Fruit fly (Drosophila melanogaster): ENCODE data around the gene Rpt3R.

Rpt3R gene

DNA sequence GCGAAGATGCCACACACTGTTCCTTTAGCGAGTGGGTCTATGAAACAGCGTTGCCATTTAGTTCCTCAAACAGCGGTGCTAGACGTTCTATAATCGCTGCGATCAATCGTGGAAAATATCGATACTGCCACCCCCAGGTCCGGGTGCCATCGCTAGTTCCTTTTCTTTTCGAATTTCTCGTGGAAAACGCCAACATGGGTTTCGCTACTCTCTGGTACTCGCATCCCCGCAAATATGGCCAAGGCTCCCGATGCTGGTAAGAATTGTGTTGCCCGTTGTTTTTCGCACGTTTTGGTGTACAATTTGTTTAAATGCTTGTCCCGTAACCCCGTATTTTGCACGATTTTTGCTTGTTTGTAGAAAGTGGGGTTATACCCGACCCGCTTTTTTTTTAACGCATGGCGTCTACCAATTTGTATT lies 21.6 kb upstream of the Rpt3R start, which contains the start of gene RpS29 (continued):
- peak; percentile 43 for TF ChIP-seq CG2875 (GFP tag; optimal IDR thresholded peaks at IDR 0.05)
- peak; percentile 89 for TF ChIP-seq CG34422 (GFP tag; IDR thresholded peaks at IDR 0.05)
- peak; percentile 84 for TF ChIP-seq Mes4 (GFP tag; optimal IDR thresholded peaks at IDR 0.05)
- no peak for TF ChIP-seq ap (GFP tag; IDR thresholded peaks at IDR 0.05)
- TF ChIP-seq CG12744 (GFP tag; optimal IDR thresholded peaks at IDR 0.05), result peak; percentile 77
- TF ChIP-seq en (GFP tag; optimal IDR thresholded peaks at IDR 0.05), result peak; percentile 59
- peak; percentile 46; the same call in 1 of the 2 replicates for TF ChIP-seq Lim3 (GFP tag; IDR thresholded peaks at IDR 0.05)
- TF ChIP-seq CG4820 (GFP tag; optimal IDR thresholded peaks at IDR 0.05), result peak; percentile 52
- peak; percentile 78 for TF ChIP-seq kni (GFP tag; optimal IDR thresholded peaks at IDR 0.05)
- peak; percentile 65 for TF ChIP-seq tgo (GFP tag; IDR thresholded peaks at IDR 0.05)
- peak; percentile 60 for TF ChIP-seq CG1233 (GFP tag; optimal IDR thresholded peaks at IDR 0.05)
- peak; percentile 100 for TF ChIP-seq pzg (GFP tag; optimal IDR thresholded peaks at IDR 0.05)
- TF ChIP-seq mirr (GFP tag; optimal IDR thresholded peaks at IDR 0.05), result peak; percentile 93
- peak; percentile 79 for TF ChIP-seq CG11085 (GFP tag; IDR thresholded peaks at IDR 0.05)
- TF ChIP-seq CG3407 (GFP tag; optimal IDR thresholded peaks at IDR 0.05), result peak; percentile 48
- TF ChIP-seq CG16813 (GFP tag; IDR thresholded peaks at IDR 0.05; ENCODE audit: partially characterized antibody), result peak; percentile 93
- TF ChIP-seq CG1647 (GFP tag; optimal IDR thresholded peaks at IDR 0.05), result peak; percentile 84
- TF ChIP-seq Doc3 (GFP tag; IDR thresholded peaks at IDR 0.05; ENCODE audit: partially characterized antibody), result peak; percentile 85
- peak; percentile 75 for TF ChIP-seq CG18011 (GFP tag; optimal IDR thresholded peaks at IDR 0.05)
- TF ChIP-seq wek (GFP tag; optimal IDR thresholded peaks at IDR 0.05), result peak; percentile 68
- peak; percentile 49 for TF ChIP-seq CG15011 (GFP tag; optimal IDR thresholded peaks at IDR 0.05)
- TF ChIP-seq CG15696 (tag; optimal IDR thresholded peaks at IDR 0.05), result peak; percentile 58
- TF ChIP-seq unpg (GFP tag; optimal IDR thresholded peaks at IDR 0.05), result peak; percentile 66
- TF ChIP-seq CG11723 (GFP tag; optimal IDR thresholded peaks at IDR 0.05), result peak; percentile 68
- TF ChIP-seq ase (GFP tag; IDR thresholded peaks at IDR 0.05), result peak; percentile 65; the same call in 2 of the 3 replicates
- no peak for TF ChIP-seq cg (GFP tag; optimal IDR thresholded peaks at IDR 0.05)
- TF ChIP-seq Adf1 (GFP tag; IDR thresholded peaks at IDR 0.05), result peak; percentile 74
- TF ChIP-seq BEAF-32 (GFP tag; optimal IDR thresholded peaks at IDR 0.05), result peak; percentile 98
- peak; percentile 97 for TF ChIP-seq CG3847 (GFP tag; IDR thresholded peaks at IDR 0.05)
- TF ChIP-seq toy (GFP tag; IDR thresholded peaks at IDR 0.05), result peak; percentile 51; the same call in 1 of the 2 replicates
- peak; percentile 29 for TF ChIP-seq Spps (tag; optimal IDR thresholded peaks at IDR 0.05)
- TF ChIP-seq sens (GFP tag), result peak; percentile 95
- peak; percentile 88 for TF ChIP-seq CG17912 (GFP tag; optimal IDR thresholded peaks at IDR 0.05)
- TF ChIP-seq unc-4 (GFP tag; IDR thresholded peaks at IDR 0.05; ENCODE audit: partially characterized antibody), result peak; percentile 97
- TF ChIP-seq slp2 (GFP tag; optimal IDR thresholded peaks at IDR 0.05), result peak; percentile 63
- TF ChIP-seq CG11695 (GFP tag; IDR thresholded peaks at IDR 0.05), result peak; percentile 47; the same call in 2 of the 3 replicates
- peak; percentile 83 for TF ChIP-seq Chrac-16 (GFP tag; optimal IDR thresholded peaks at IDR 0.05)
- no peak for TF ChIP-seq wor (GFP tag; IDR thresholded peaks at IDR 0.05)
- TF ChIP-seq fd102C (GFP tag; optimal IDR thresholded peaks at IDR 0.05), result no peak
- no peak for TF ChIP-seq dati (GFP tag; IDR thresholded peaks at IDR 0.05)
- TF ChIP-seq Xbp1 (GFP tag; optimal IDR thresholded peaks at IDR 0.05), result peak; percentile 85
- TF ChIP-seq CG8765 (GFP tag; IDR thresholded peaks at IDR 0.05), result no peak
- no peak for TF ChIP-seq CG10462 (GFP tag; optimal IDR thresholded peaks at IDR 0.05)
- no peak for TF ChIP-seq hth (optimal IDR thresholded peaks at IDR 0.05)
- TF ChIP-seq CG18619 (GFP tag; optimal IDR thresholded peaks at IDR 0.05), result peak; percentile 83
- no peak for TF ChIP-seq Hmx (GFP tag; optimal IDR thresholded peaks at IDR 0.05)
- peak; percentile 92 for TF ChIP-seq gro (GFP tag; optimal IDR thresholded peaks at IDR 0.05)
- no peak for TF ChIP-seq jigr1 (GFP tag; IDR thresholded peaks at IDR 0.05)
- TF ChIP-seq sd (tag; optimal IDR thresholded peaks at IDR 0.05), result peak; percentile 44
- no peak for TF ChIP-seq Hr39 (optimal IDR thresholded peaks at IDR 0.05)
- peak; percentile 76 for TF ChIP-seq Bdp1 (GFP tag; optimal IDR thresholded peaks at IDR 0.05)
- TF ChIP-seq CG8281 (tag; optimal IDR thresholded peaks at IDR 0.05), result peak; percentile 8
